Worm (Caenorhabditis elegans): Measurements from ENCODE around the gene sre-42.

Gene sre-42

DNA sequence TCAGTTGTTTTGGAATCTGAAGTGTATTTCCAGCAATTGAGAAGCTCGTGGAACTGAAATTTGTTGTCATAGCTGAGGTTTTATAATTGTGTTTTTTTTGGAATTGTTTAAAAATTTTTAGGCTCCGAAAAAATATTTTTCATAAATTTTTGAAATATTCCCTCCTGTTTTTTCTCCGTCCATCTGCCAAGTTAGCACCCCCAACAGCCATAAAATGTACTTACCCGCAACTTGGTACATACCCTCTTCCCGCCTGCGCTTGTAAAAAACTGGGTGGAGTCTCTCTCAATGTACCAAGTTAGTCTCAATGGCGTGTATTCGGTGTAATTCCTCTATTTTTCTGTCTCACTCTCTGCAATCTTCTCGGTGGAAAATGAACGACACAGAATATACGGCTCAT is 3.1 kb upstream of the sre-42 start, which contains the start of gene Y57A10B.6:
TSS of gene Y57A10B.6 (plus strand) at position 301 of the 400 bp plus-strand sequence.
- no peak for TF ChIP-seq M03D4.4 (tag; optimal IDR thresholded peaks at IDR 0.05)
- no peak for TF ChIP-seq mls-2 (tag; optimal IDR thresholded peaks at IDR 0.05)
- TF ChIP-seq hlh-1 (tag; optimal IDR thresholded peaks at IDR 0.05): no peak
- no peak for TF ChIP-seq nhr-237 (tag; optimal IDR thresholded peaks at IDR 0.05)
- no peak for TF ChIP-seq lsy-2 (tag; optimal IDR thresholded peaks at IDR 0.05)
- TF ChIP-seq tbx-8 (GFP tag; optimal IDR thresholded peaks at IDR 0.05): no peak
- TF ChIP-seq blmp-1 (tag; optimal IDR thresholded peaks at IDR 0.05): no peak
- no peak for TF ChIP-seq elt-3 (tag; optimal IDR thresholded peaks at IDR 0.05)
- TF ChIP-seq ceh-83 (GFP tag; optimal IDR thresholded peaks at IDR 0.05): no peak
- no peak for TF ChIP-seq snpc-4 (tag; optimal IDR thresholded peaks at IDR 0.05)
- no peak for TF ChIP-seq drap-1 (GFP tag; optimal IDR thresholded peaks at IDR 0.05)
- no peak for TF ChIP-seq unc-120 (tag; optimal IDR thresholded peaks at IDR 0.05; ENCODE audit: poor library complexity, severe bottlenecking)
- TF ChIP-seq nhr-28 (tag; optimal IDR thresholded peaks at IDR 0.05): no peak
- TF ChIP-seq ces-1 (GFP tag; optimal IDR thresholded peaks at IDR 0.05): no peak
- TF ChIP-seq unc-39 (tag; optimal IDR thresholded peaks at IDR 0.05): no peak
- TF ChIP-seq nhr-76 (tag; optimal IDR thresholded peaks at IDR 0.05): no peak
- TF ChIP-seq zip-8 (tag; optimal IDR thresholded peaks at IDR 0.05): no peak
- TF ChIP-seq pha-4 (tag; optimal IDR thresholded peaks at IDR 0.05): no peak
- no peak for TF ChIP-seq elt-1 (tag; optimal IDR thresholded peaks at IDR 0.05; ENCODE audit: borderline replicate concordance, insufficient read depth)
- TF ChIP-seq ceh-43 (GFP tag; optimal IDR thresholded peaks at IDR 0.05): no peak

DNA sequence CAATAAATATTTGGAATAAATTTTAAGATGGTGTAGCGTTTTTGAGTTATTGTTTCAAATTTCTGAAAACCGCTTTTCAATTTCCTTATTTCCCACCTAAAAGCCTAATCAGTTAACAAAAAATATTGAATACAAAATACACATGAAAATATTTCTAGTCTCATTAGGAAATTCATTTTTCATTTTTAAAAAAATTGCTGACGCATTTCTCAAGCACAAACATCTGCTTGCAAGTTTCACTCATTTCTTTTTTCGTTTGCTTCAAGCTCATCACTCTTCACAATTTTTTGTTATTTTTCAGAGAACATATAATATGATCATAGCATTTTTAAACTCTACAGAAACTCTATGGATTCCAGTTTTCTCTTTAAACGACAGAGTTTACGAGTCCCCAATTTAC is 1.3 kb upstream of the sre-42 start, which contains the start of gene sre-41:
TSS of gene sre-41 (plus strand) at position 301 of the 400 bp plus-strand sequence.
- TF ChIP-seq flh-1 (GFP tag; optimal IDR thresholded peaks at IDR 0.05): no peak
- no peak for TF ChIP-seq unc-62 (GFP tag; optimal IDR thresholded peaks at IDR 0.05)

DNA sequence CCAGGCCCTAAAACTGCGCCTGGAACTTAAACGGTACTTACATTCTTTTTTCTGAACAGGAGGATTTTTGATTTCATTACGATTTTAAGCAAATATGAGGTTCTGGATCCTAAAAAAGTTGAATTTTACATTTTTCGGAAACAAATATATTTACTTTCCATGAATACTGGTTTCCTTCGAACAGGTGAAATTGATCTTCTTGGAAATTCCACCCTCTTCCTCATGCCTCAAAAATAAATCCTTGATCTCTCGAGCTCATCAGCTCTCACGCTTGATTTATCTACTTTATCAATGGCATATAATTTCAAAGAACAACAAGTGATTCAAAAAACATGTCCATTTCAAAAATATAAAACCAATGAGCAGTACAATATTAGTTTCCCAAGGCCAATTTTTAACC is 806 bp upstream of the sre-42 start:
- TF ChIP-seq pha-4 (tag; optimal IDR thresholded peaks at IDR 0.05) (no peak), nhr-12 (tag; optimal IDR thresholded peaks at IDR 0.05) (no peak), drap-1 (GFP tag; optimal IDR thresholded peaks at IDR 0.05) (no peak), nhr-237 (tag; optimal IDR thresholded peaks at IDR 0.05) (no peak), elt-3 (tag; optimal IDR thresholded peaks at IDR 0.05) (no peak), unc-39 (tag; optimal IDR thresholded peaks at IDR 0.05) (no peak), ztf-11 (tag; optimal IDR thresholded peaks at IDR 0.05) (no peak), M03D4.4 (tag; optimal IDR thresholded peaks at IDR 0.05) (no peak), zip-8 (tag; optimal IDR thresholded peaks at IDR 0.05) (no peak), bed-3 (GFP tag; optimal IDR thresholded peaks at IDR 0.05) (no peak), tbx-8 (GFP tag; optimal IDR thresholded peaks at IDR 0.05) (no peak), unc-62 (GFP tag; optimal IDR thresholded peaks at IDR 0.05) (no peak), ham-2 (GFP tag; optimal IDR thresholded peaks at IDR 0.05) (no peak), cnd-1 (tag; optimal IDR thresholded peaks at IDR 0.05) (no peak), lsy-2 (tag; optimal IDR thresholded peaks at IDR 0.05) (no peak), elt-1 (tag; optimal IDR thresholded peaks at IDR 0.05; ENCODE audit: borderline replicate concordance, insufficient read depth) (no peak), blmp-1 (tag; optimal IDR thresholded peaks at IDR 0.05) (no peak), nhr-76 (tag; optimal IDR thresholded peaks at IDR 0.05) (no peak)

DNA sequence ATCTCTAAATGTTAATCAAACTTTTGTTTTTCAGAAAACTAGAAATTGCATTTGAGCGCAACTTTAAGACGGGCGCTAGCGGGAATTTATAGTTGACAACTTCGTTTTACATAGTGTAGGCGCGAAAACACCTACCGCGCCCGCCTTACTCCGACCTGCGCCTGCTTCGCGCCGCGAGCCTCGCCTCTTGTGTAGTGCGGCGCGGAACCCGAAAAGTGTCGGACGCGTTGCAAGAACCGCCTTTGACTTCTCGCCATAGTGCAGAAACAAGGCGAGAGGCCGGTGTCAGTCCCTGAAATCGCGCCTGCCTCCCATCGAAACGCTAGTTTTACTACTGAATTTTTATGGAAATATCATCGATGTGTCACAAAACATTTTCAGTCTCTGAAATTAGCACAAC is 866 bp downstream of the sre-42 start:
- TF ChIP-seq mab-5 (tag; optimal IDR thresholded peaks at IDR 0.05): no peak
- no peak for TF ChIP-seq lin-13 (tag; optimal IDR thresholded peaks at IDR 0.05)
- no peak for TF ChIP-seq pha-4 (tag; optimal IDR thresholded peaks at IDR 0.05)
- TF ChIP-seq snpc-4 (tag; optimal IDR thresholded peaks at IDR 0.05): no peak
- no peak for TF ChIP-seq ceh-83 (GFP tag; optimal IDR thresholded peaks at IDR 0.05)
- no peak for TF ChIP-seq unc-39 (tag; optimal IDR thresholded peaks at IDR 0.05)
- no peak for TF ChIP-seq ces-1 (GFP tag; optimal IDR thresholded peaks at IDR 0.05)
- no peak for TF ChIP-seq mls-2 (tag; optimal IDR thresholded peaks at IDR 0.05)
- TF ChIP-seq lsy-2 (tag; optimal IDR thresholded peaks at IDR 0.05): no peak
- no peak for TF ChIP-seq sptf-1 (tag; optimal IDR thresholded peaks at IDR 0.05)
- no peak for TF ChIP-seq tbx-8 (GFP tag; optimal IDR thresholded peaks at IDR 0.05)
- no peak for TF ChIP-seq blmp-1 (tag; optimal IDR thresholded peaks at IDR 0.05)
- no peak for TF ChIP-seq sem-2 (GFP tag; optimal IDR thresholded peaks at IDR 0.05)
- TF ChIP-seq nhr-2 (tag; optimal IDR thresholded peaks at IDR 0.05): no peak
- TF ChIP-seq nhr-28 (tag; optimal IDR thresholded peaks at IDR 0.05): no peak
- no peak for TF ChIP-seq zip-8 (tag; optimal IDR thresholded peaks at IDR 0.05)
- TF ChIP-seq nhr-12 (tag; optimal IDR thresholded peaks at IDR 0.05): no peak
- TF ChIP-seq M03D4.4 (tag; optimal IDR thresholded peaks at IDR 0.05): no peak

Data from whole organism, mixed stage, embryonic.